Fruit fly (Drosophila melanogaster) whole organism, wandering third instar larva: ENCODE results near the gene ZnT77C.

Experiments used
- Dfd ChIP-seq: fragments of >200 bp; optimal IDR thresholded peaks from 2 replicates; lab custom pipeline; 2017; ENCODE audit warnings: missing biosample characterization, missing genetic modification characterization
- Hr83 ChIP-seq: fragments of 200-300 bp; sonication (Bioruptor generic); optimal IDR thresholded peaks from 2 replicates; lab custom pipeline; 2016; ENCODE audit warnings: missing biosample characterization, mild to moderate bottlenecking, missing genetic modification characterization, moderate library complexity; ENCODE audit not compliant: poor library complexity, severe bottlenecking
- Jra ChIP-seq: sonication (Bioruptor generic); optimal IDR thresholded peaks from 2 replicates; lab custom pipeline; 2016; ENCODE audit warnings: missing biosample characterization, missing genetic modification characterization
- dsf ChIP-seq: sonication (Bioruptor generic); optimal IDR thresholded peaks from 2 replicates; lab custom pipeline; 2016; ENCODE audit warnings: missing biosample characterization, missing genetic modification characterization, borderline replicate concordance
- h ChIP-seq: fragments of 200-800 bp; sonication (Bioruptor generic); optimal IDR thresholded peaks from 3 replicates; lab custom pipeline; 2016; ENCODE audit warnings: missing biosample characterization, mild to moderate bottlenecking, missing genetic modification characterization
- pan ChIP-seq: fragments of >200 bp; optimal IDR thresholded peaks from 2 replicates; lab custom pipeline; 2017
- psq ChIP-seq: fragments of 200-800 bp; sonication (Bioruptor generic); optimal IDR thresholded peaks from 3 replicates; lab custom pipeline; 2017; ENCODE audit warnings: missing biosample characterization, mild to moderate bottlenecking, missing genetic modification characterization, moderate library complexity

dm6 chr3L:20464677-20465076 is 30.0 kb downstream of the ZnT77C start, which contains the start of gene atk:
- no peak for TF ChIP-seq h
- TF ChIP-seq Jra (GFP tag; lab: Kevin White, UChicago), result no peak
- no peak for TF ChIP-seq pan (lab: Kevin White, UChicago)
- TF ChIP-seq Dfd (GFP tag; lab: Kevin White, UChicago), result no peak
- no peak for TF ChIP-seq psq
- TF ChIP-seq Hr83, result no peak
- no peak for TF ChIP-seq dsf (GFP tag; lab: Kevin White, UChicago)
